Fruit fly (Drosophila melanogaster) whole organism, wandering third instar larva: ENCODE measurements around the gene CG16956.

ENCODE experiments used
- Abd-B ChIP-seq: fragments of >200 bp; optimal IDR thresholded peaks from 2 replicates; lab custom pipeline; 2017; ENCODE audit warnings: missing biosample characterization, missing genetic modification characterization
- CG32264 ChIP-seq: fragments of 200-800 bp; sonication (Bioruptor generic); optimal IDR thresholded peaks from 2 replicates; lab custom pipeline; 2016; ENCODE audit warnings: missing biosample characterization, missing genetic modification characterization
- CG9705 ChIP-seq: fragments of 200-800 bp; sonication (Bioruptor generic); optimal IDR thresholded peaks from 2 replicates; lab custom pipeline; 2018; ENCODE audit warnings: missing biosample characterization, mild to moderate bottlenecking, missing genetic modification characterization
- CrebA ChIP-seq: fragments of 200-800 bp; sonication (Bioruptor generic); optimal IDR thresholded peaks from 2 replicates; lab custom pipeline; 2016; ENCODE audit warnings: missing biosample characterization, mild to moderate bottlenecking, missing genetic modification characterization, borderline replicate concordance
- Dif ChIP-seq: fragments of 200-275, 200-300 bp; sonication (Bioruptor generic); optimal IDR thresholded peaks from 2 replicates; lab custom pipeline; 2018; ENCODE audit warnings: missing biosample characterization, missing genetic modification characterization; ENCODE audit not compliant: partially characterized antibody
- GATAd ChIP-seq: sonication (Bioruptor generic); optimal IDR thresholded peaks from 2 replicates; lab custom pipeline; 2016; ENCODE audit warnings: missing biosample characterization, missing genetic modification characterization
- HLH106 ChIP-seq: fragments of 200-800 bp; optimal IDR thresholded peaks from 3 replicates; lab custom pipeline; 2019; ENCODE audit warnings: missing biosample characterization, mild to moderate bottlenecking, missing genetic modification characterization, moderate library complexity
- Hnf4 ChIP-seq: fragments of 200-800 bp; sonication (Bioruptor generic); optimal IDR thresholded peaks from 2 replicates; lab custom pipeline; 2016; ENCODE audit warnings: missing biosample characterization, mild to moderate bottlenecking, missing genetic modification characterization
- Hr83 ChIP-seq: fragments of 200-300 bp; sonication (Bioruptor generic); optimal IDR thresholded peaks from 2 replicates; lab custom pipeline; 2016; ENCODE audit warnings: missing biosample characterization, mild to moderate bottlenecking, missing genetic modification characterization, moderate library complexity; ENCODE audit not compliant: poor library complexity, severe bottlenecking
- Jra ChIP-seq: sonication (Bioruptor generic); optimal IDR thresholded peaks from 2 replicates; lab custom pipeline; 2016; ENCODE audit warnings: missing biosample characterization, missing genetic modification characterization
- Mio ChIP-seq: sonication (Bioruptor generic); optimal IDR thresholded peaks from 2 replicates; lab custom pipeline; 2016; ENCODE audit warnings: missing biosample characterization, missing genetic modification characterization
- Myc ChIP-seq: fragments of >200 bp; optimal IDR thresholded peaks from 2 replicates; lab custom pipeline; 2017
- N ChIP-seq: fragments of >200 bp; optimal IDR thresholded peaks from 2 replicates; lab custom pipeline; 2018; ENCODE audit warnings: missing biosample characterization, missing external identifiers, missing genetic modification characterization
- OdsH ChIP-seq: fragments of 200-800 bp; sonication (Bioruptor generic); optimal IDR thresholded peaks from 2 replicates; lab custom pipeline; 2016; ENCODE audit warnings: missing biosample characterization, mild to moderate bottlenecking, missing genetic modification characterization
- Rel ChIP-seq, 2 experiments: fragments of 200-800 bp; sonication (Bioruptor generic) in 1 of 2; optimal IDR thresholded peaks; 2 replicates in 1 of 2; 3 replicates in 1 of 2; lab custom pipeline; 2016 to 2019; ENCODE audit warnings: mild to moderate bottlenecking in 2 of 2, missing biosample characterization in 2 of 2, missing genetic modification characterization in 2 of 2, moderate library complexity in 1 of 2
- Sp1 ChIP-seq: fragments of 200-800 bp; sonication (Bioruptor generic); optimal IDR thresholded peaks from 3 replicates; lab custom pipeline; 2019; ENCODE audit warnings: missing biosample characterization, mild to moderate bottlenecking, missing genetic modification characterization, moderate library complexity
- Vsx2 ChIP-seq: fragments of 200-300, 225-300 bp; sonication (Bioruptor generic); optimal IDR thresholded peaks from 2 replicates; lab custom pipeline; 2018; ENCODE audit warnings: missing biosample characterization, missing genetic modification characterization; ENCODE audit not compliant: partially characterized antibody
- br ChIP-seq: fragments of 200-800 bp; sonication (Bioruptor generic); optimal IDR thresholded peaks from 2 replicates; lab custom pipeline; 2016; ENCODE audit warnings: missing biosample characterization, missing genetic modification characterization
- brk ChIP-seq: fragments of 200-800 bp; sonication (Bioruptor generic); optimal IDR thresholded peaks from 2 replicates; lab custom pipeline; 2016; ENCODE audit warnings: missing biosample characterization, mild to moderate bottlenecking, missing genetic modification characterization
- dmrt93B ChIP-seq: fragments of 200-800 bp; sonication (Bioruptor generic); optimal IDR thresholded peaks from 2 replicates; lab custom pipeline; 2018; ENCODE audit warnings: missing biosample characterization, mild to moderate bottlenecking, missing genetic modification characterization
- dsf ChIP-seq: sonication (Bioruptor generic); optimal IDR thresholded peaks from 2 replicates; lab custom pipeline; 2016; ENCODE audit warnings: missing biosample characterization, missing genetic modification characterization, borderline replicate concordance
- ey ChIP-seq: fragments of 200-800 bp; sonication (Bioruptor generic); optimal IDR thresholded peaks from 2 replicates; lab custom pipeline; 2016; ENCODE audit warnings: missing biosample characterization, missing genetic modification characterization
- foxo ChIP-seq, 2 experiments: fragments of 200-800 bp; sonication (Bioruptor generic); optimal IDR thresholded peaks; 2 replicates in 1 of 2; 3 replicates in 1 of 2; lab custom pipeline; 2016 to 2017; ENCODE audit warnings: missing biosample characterization in 2 of 2, missing genetic modification characterization in 2 of 2
- fru ChIP-seq: fragments of 200-800 bp; sonication (Bioruptor generic); optimal IDR thresholded peaks from 3 replicates; lab custom pipeline; 2016; ENCODE audit warnings: missing biosample characterization, mild to moderate bottlenecking, missing genetic modification characterization
- h ChIP-seq: fragments of 200-800 bp; sonication (Bioruptor generic); optimal IDR thresholded peaks from 3 replicates; lab custom pipeline; 2016; ENCODE audit warnings: missing biosample characterization, mild to moderate bottlenecking, missing genetic modification characterization
- jim ChIP-seq: fragments of 175-275, 200-325 bp; sonication (Bioruptor generic); optimal IDR thresholded peaks from 2 replicates; lab custom pipeline; 2016; ENCODE audit warnings: missing biosample characterization, mild to moderate bottlenecking, missing genetic modification characterization
- lola ChIP-seq: fragments of >200 bp; optimal IDR thresholded peaks from 2 replicates; lab custom pipeline; 2017; ENCODE audit warnings: missing biosample characterization, missing genetic modification characterization
- pan ChIP-seq: fragments of >200 bp; optimal IDR thresholded peaks from 2 replicates; lab custom pipeline; 2017
- psq ChIP-seq: fragments of 200-800 bp; sonication (Bioruptor generic); optimal IDR thresholded peaks from 3 replicates; lab custom pipeline; 2017; ENCODE audit warnings: missing biosample characterization, mild to moderate bottlenecking, missing genetic modification characterization, moderate library complexity
- rgr ChIP-seq: fragments of 200-800 bp; sonication (Bioruptor generic); optimal IDR thresholded peaks from 3 replicates; lab custom pipeline; 2016; ENCODE audit warnings: missing biosample characterization, mild to moderate bottlenecking, missing genetic modification characterization
- sage ChIP-seq: fragments of 200-800 bp; sonication (Bioruptor generic); optimal IDR thresholded peaks from 2 replicates; lab custom pipeline; 2016; ENCODE audit warnings: missing biosample characterization, mild to moderate bottlenecking, missing genetic modification characterization
- sv ChIP-seq: fragments of 200-800 bp; sonication (Bioruptor generic); optimal IDR thresholded peaks from 3 replicates; lab custom pipeline; 2016; ENCODE audit warnings: missing biosample characterization, missing genetic modification characterization
- tai ChIP-seq: sonication (Bioruptor generic); optimal IDR thresholded peaks from 2 replicates; lab custom pipeline; 2016; ENCODE audit warnings: missing biosample characterization, missing genetic modification characterization
- usp ChIP-seq: fragments of >200 bp; optimal IDR thresholded peaks from 2 replicates; lab custom pipeline; 2017; ENCODE audit warnings: missing biosample characterization, missing genetic modification characterization
- woc ChIP-seq: sonication (Bioruptor generic); optimal IDR thresholded peaks from 2 replicates; lab custom pipeline; 2016; ENCODE audit warnings: missing biosample characterization, mild to moderate bottlenecking, missing genetic modification characterization

The CG16956 gene

dm6 chr2L:13387255-13387654 is 27.1 kb downstream of the CG16956 start, which contains the start of the genes Ing5 and CG7099:
Gene Ing5, minus strand, starts transcription at chr2L:13387312.
Gene CG7099, plus strand, starts transcription at chr2L:13387571.
- TF ChIP-seq Myc (lab: Kevin White, UChicago) (no peak), dsf (GFP tag; lab: Kevin White, UChicago) (peak; percentile 92), pan (lab: Kevin White, UChicago) (no peak), HLH106 (tag; lab: Kevin White, UChicago) (peak; percentile 97), Dif (GFP tag; lab: Kevin White, UChicago) (no peak), usp (GFP tag; lab: Kevin White, UChicago) (no peak), OdsH (GFP tag; lab: Kevin White, UChicago) (peak; percentile 95), sv (GFP tag; lab: Kevin White, UChicago) (peak; percentile 97), rgr (GFP tag; lab: Kevin White, UChicago) (peak; percentile 98), CG9705 (peak; percentile 93), lola (GFP tag; lab: Kevin White, UChicago) (no peak), jim (GFP tag; lab: Kevin White, UChicago) (peak; percentile 78), GATAd (peak; percentile 92), Jra (GFP tag; lab: Kevin White, UChicago) (peak; percentile 90), Hnf4 (GFP tag; lab: Kevin White, UChicago) (peak; percentile 96), fru (GFP tag; lab: Kevin White, UChicago) (peak; percentile 94), h (GFP tag; lab: Kevin White, UChicago) (peak; percentile 97), sage (GFP tag; lab: Kevin White, UChicago) (peak; percentile 90), Rel (GFP tag; optimal IDR thresholded peaks at IDR 0.05; lab: Kevin White, UChicago) (peak; percentile 80), Rel (tag; optimal IDR thresholded peaks at IDR 0.05; lab: Kevin White, UChicago) (peak; percentile 74), woc (GFP tag; lab: Kevin White, UChicago) (peak; percentile 91), brk (GFP tag; lab: Kevin White, UChicago) (no peak), Mio (GFP tag; lab: Kevin White, UChicago) (peak; percentile 62), Hr83 (GFP tag; lab: Kevin White, UChicago) (peak; percentile 92), Sp1 (peak; percentile 92), br (GFP tag; lab: Kevin White, UChicago) (peak; percentile 94), psq (GFP tag; lab: Kevin White, UChicago) (peak; percentile 93), dmrt93B (GFP tag; lab: Kevin White, UChicago) (peak; percentile 90), N (GFP tag; lab: Kevin White, UChicago) (no peak), CG32264 (GFP tag; lab: Kevin White, UChicago) (peak; percentile 63), ey (peak; percentile 93), foxo (GFP tag; optimal IDR thresholded peaks at IDR 0.05; lab: Kevin White, UChicago) (peak; percentile 70 to 98)

dm6 chr2L:13382351-13383029 is 31.9 kb downstream of the CG16956 start, which contains the start of gene loqs:
Gene loqs, plus strand, starts transcription at chr2L:13382652.
- TF ChIP-seq Abd-B (GFP tag; lab: Kevin White, UChicago), result no peak
- no peak for TF ChIP-seq pan (lab: Kevin White, UChicago)
- no peak for TF ChIP-seq Rel (GFP tag; optimal IDR thresholded peaks at IDR 0.05; lab: Kevin White, UChicago)
- peak; percentile 20 for TF ChIP-seq Rel (tag; optimal IDR thresholded peaks at IDR 0.05; lab: Kevin White, UChicago)
- no peak for TF ChIP-seq usp (GFP tag; lab: Kevin White, UChicago)
- TF ChIP-seq dmrt93B (GFP tag; lab: Kevin White, UChicago), result no peak
- TF ChIP-seq foxo (GFP tag; optimal IDR thresholded peaks at IDR 0.05; lab: Kevin White, UChicago), result peak in 1 of 2 experiments; percentile 28
- no peak for TF ChIP-seq Hnf4 (GFP tag; lab: Kevin White, UChicago)
- TF ChIP-seq Hr83 (GFP tag; lab: Kevin White, UChicago), result no peak
- no peak for TF ChIP-seq ey
- no peak for TF ChIP-seq GATAd
- no peak for TF ChIP-seq Sp1
- no peak for TF ChIP-seq tai (GFP tag; lab: Kevin White, UChicago)
- no peak for TF ChIP-seq sage (GFP tag; lab: Kevin White, UChicago)
- TF ChIP-seq br (GFP tag; lab: Kevin White, UChicago), result no peak
- TF ChIP-seq CrebA (GFP tag; lab: Kevin White, UChicago), result no peak
- no peak for TF ChIP-seq Vsx2 (GFP tag; lab: Kevin White, UChicago)
- no peak for TF ChIP-seq CG32264 (GFP tag; lab: Kevin White, UChicago)
- peak; percentile 34 for TF ChIP-seq woc (GFP tag; lab: Kevin White, UChicago)
- TF ChIP-seq dsf (GFP tag; lab: Kevin White, UChicago), result no peak
